Worm (Caenorhabditis elegans): ENCODE results near the gene B0403.5.

B0403.5 gene

ce11 chrX:7101477-7101876, 44.0 kb downstream of the B0403.5 start, which contains the start of gene C36B7.3:
C36B7.3 (plus strand) TSS chrX:7101777.
- TF ChIP-seq sox-4 (tag; optimal IDR thresholded peaks at IDR 0.05) (no peak), ceh-48 (tag; optimal IDR thresholded peaks at IDR 0.05) (no peak), pha-2 (tag; optimal IDR thresholded peaks at IDR 0.05) (no peak), ceh-24 (tag; optimal IDR thresholded peaks at IDR 0.05) (no peak), ceh-18 (tag; optimal IDR thresholded peaks at IDR 0.05) (no peak), C38D4.7 (GFP tag; optimal IDR thresholded peaks at IDR 0.05) (no peak), ttx-3 (tag; optimal IDR thresholded peaks at IDR 0.05) (no peak), odd-2 (tag; optimal IDR thresholded peaks at IDR 0.05) (no peak), hlh-8 (tag; optimal IDR thresholded peaks at IDR 0.05) (no peak), fkh-6 (tag; optimal IDR thresholded peaks at IDR 0.05) (no peak), ceh-19 (GFP tag; optimal IDR thresholded peaks at IDR 0.05) (no peak), ceh-14 (tag; optimal IDR thresholded peaks at IDR 0.05) (no peak), hlh-30 (tag; optimal IDR thresholded peaks at IDR 0.05; ENCODE audit: insufficient read depth) (no peak), hlh-15 (tag; optimal IDR thresholded peaks at IDR 0.05) (no peak), pat-9 (tag; optimal IDR thresholded peaks at IDR 0.05) (no peak), unc-55 (GFP tag; optimal IDR thresholded peaks at IDR 0.05) (no peak), pag-3 (tag; optimal IDR thresholded peaks at IDR 0.05; ENCODE audit: borderline replicate concordance) (no peak), pqm-1 (tag; optimal IDR thresholded peaks at IDR 0.05) (no peak), ets-4 (tag; optimal IDR thresholded peaks at IDR 0.05) (no peak), pha-4 (tag; optimal IDR thresholded peaks at IDR 0.05) (no peak)

- TF ChIP-seq unc-55 (GFP tag; optimal IDR thresholded peaks at IDR 0.05) (no peak), hlh-15 (tag; optimal IDR thresholded peaks at IDR 0.05) (no peak), eyg-1 (tag; optimal IDR thresholded peaks at IDR 0.05) (no peak), pat-9 (tag; optimal IDR thresholded peaks at IDR 0.05) (no peak), syd-9 (tag; optimal IDR thresholded peaks at IDR 0.05) (no peak), rnt-1 (tag; optimal IDR thresholded peaks at IDR 0.05) (no peak), zip-5 (tag; optimal IDR thresholded peaks at IDR 0.05) (no peak), ama-1 (optimal IDR thresholded peaks at IDR 0.05) (no peak), ttx-3 (tag; optimal IDR thresholded peaks at IDR 0.05) (no peak), ceh-31 (tag; optimal IDR thresholded peaks at IDR 0.05) (no peak), sox-4 (tag; optimal IDR thresholded peaks at IDR 0.05) (no peak), pha-2 (tag; optimal IDR thresholded peaks at IDR 0.05) (no peak), ceh-14 (tag; optimal IDR thresholded peaks at IDR 0.05) (no peak), C38D4.7 (GFP tag; optimal IDR thresholded peaks at IDR 0.05) (no peak), tbx-2 (tag; optimal IDR thresholded peaks at IDR 0.05) (no peak)
Observed at ce11 chrX:7106103-7106502, 48.6 kb downstream of the B0403.5 start, which contains the start of gene C36B7.2. C36B7.2 (plus strand) TSS chrX:7106403.
